Worm (Caenorhabditis elegans): ENCODE results near the gene K10C9.1.

K10C9.1 gene

ce11 chrV:1074946-1075345 is at the start of gene K10C9.1:
TSS of gene K10C9.1 (plus strand) at chrV:1075246.
- TF ChIP-seq nhr-237 (tag; optimal IDR thresholded peaks at IDR 0.05) = no peak
- no peak for TF ChIP-seq zag-1 (tag; optimal IDR thresholded peaks at IDR 0.05)

- TF ChIP-seq ztf-4 (tag; optimal IDR thresholded peaks at IDR 0.05) = no peak
- no peak for TF ChIP-seq fkh-4 (tag; optimal IDR thresholded peaks at IDR 0.05; ENCODE audit: borderline replicate concordance)
- no peak for TF ChIP-seq lin-14 (GFP tag; optimal IDR thresholded peaks at IDR 0.05)
- TF ChIP-seq pag-3 (tag; optimal IDR thresholded peaks at IDR 0.05; ENCODE audit: borderline replicate concordance, insufficient read depth) = no peak
- TF ChIP-seq C34B4.2 (tag; optimal IDR thresholded peaks at IDR 0.05) = no peak
- TF ChIP-seq swsn-7 (tag; optimal IDR thresholded peaks at IDR 0.05) = no peak
- no peak for TF ChIP-seq tlp-1 (tag; optimal IDR thresholded peaks at IDR 0.05)
These were observed 48.0 kb upstream of the K10C9.1 start, which contains the start of gene R09A1.3 for ce11 chrV:1027044-1027443. TSS of gene R09A1.3 (minus strand) at chrV:1027074.

- no peak for TF ChIP-seq efl-1 (optimal IDR thresholded peaks at IDR 0.05)
- peak in 1 of 2 experiments; percentile 3 for TF ChIP-seq efl-1 (GFP tag; optimal IDR thresholded peaks at IDR 0.05 in 1 of 2)
- TF ChIP-seq ceh-8 (GFP tag; optimal IDR thresholded peaks at IDR 0.05) = no peak
- no peak for TF ChIP-seq nhr-84 (tag; optimal IDR thresholded peaks at IDR 0.05)
- TF ChIP-seq fos-1 (tag; optimal IDR thresholded peaks at IDR 0.05) = no peak
- TF ChIP-seq nhr-237 (tag; optimal IDR thresholded peaks at IDR 0.05) = no peak
- TF ChIP-seq nhr-77 (tag; optimal IDR thresholded peaks at IDR 0.05) = no peak
These were observed 41.7 kb upstream of the K10C9.1 start, which contains the start of gene flp-34 for ce11 chrV:1033304-1033703. TSS of gene flp-34 (minus strand) at chrV:1033404.

ce11 chrV:1038074-1038473 is 37.0 kb upstream of the K10C9.1 start:
- TF ChIP-seq unc-130 (tag; optimal IDR thresholded peaks at IDR 0.05) (no peak), ama-1 (optimal IDR thresholded peaks at IDR 0.05) (no peak), fos-1 (tag; optimal IDR thresholded peaks at IDR 0.05) (no peak), mdl-1 (tag; optimal IDR thresholded peaks at IDR 0.05) (no peak), lin-35 (GFP tag; optimal IDR thresholded peaks at IDR 0.05) (no peak), xbp-1 (tag; optimal IDR thresholded peaks at IDR 0.05) (no peak), ceh-8 (GFP tag; optimal IDR thresholded peaks at IDR 0.05) (no peak), lin-13 (GFP tag; optimal IDR thresholded peaks at IDR 0.05) (no peak), dpl-1 (GFP tag; optimal IDR thresholded peaks at IDR 0.05) (no peak), zag-1 (tag; optimal IDR thresholded peaks at IDR 0.05) (no peak), skn-1 (tag; optimal IDR thresholded peaks at IDR 0.05) (no peak), fkh-4 (tag; optimal IDR thresholded peaks at IDR 0.05; ENCODE audit: borderline replicate concordance) (no peak)

ce11 chrV:1047251-1047650 is 27.8 kb upstream of the K10C9.1 start:
- TF ChIP-seq efl-1 (optimal IDR thresholded peaks at IDR 0.05) = no peak
- peak in 1 of 2 experiments; percentile 1 for TF ChIP-seq efl-1 (GFP tag; optimal IDR thresholded peaks at IDR 0.05 in 1 of 2)
- no peak for TF ChIP-seq blmp-1 (tag; optimal IDR thresholded peaks at IDR 0.05)
- no peak for TF ChIP-seq snpc-4 (tag; optimal IDR thresholded peaks at IDR 0.05)
- TF ChIP-seq lin-13 (GFP tag; optimal IDR thresholded peaks at IDR 0.05) = no peak
- TF ChIP-seq jun-1 (tag; optimal IDR thresholded peaks at IDR 0.05) = no peak

- TF ChIP-seq fkh-4 (tag; optimal IDR thresholded peaks at IDR 0.05; ENCODE audit: borderline replicate concordance) (no peak), unc-130 (tag; optimal IDR thresholded peaks at IDR 0.05) (no peak), unc-30 (tag; optimal IDR thresholded peaks at IDR 0.05) (no peak), nhr-77 (tag; optimal IDR thresholded peaks at IDR 0.05) (no peak)
These were observed 26.6 kb upstream of the K10C9.1 start, which contains the start of gene nra-4 for ce11 chrV:1048482-1048881. TSS of gene nra-4 (minus strand) at chrV:1048582.

- peak; percentile 21 to 36 for TF ChIP-seq efl-1 (optimal IDR thresholded peaks at IDR 0.05)
- no peak for TF ChIP-seq efl-1 (GFP tag; optimal IDR thresholded peaks at IDR 0.05 in 1 of 2)
- no peak for TF ChIP-seq elt-3 (tag; optimal IDR thresholded peaks at IDR 0.05)
- TF ChIP-seq dpl-1 (GFP tag; optimal IDR thresholded peaks at IDR 0.05) = peak in 1 of 3 experiments; percentile 46
- TF ChIP-seq lin-35 (GFP tag; optimal IDR thresholded peaks at IDR 0.05) = peak; percentile 6 to 40
- TF ChIP-seq ceh-82 (tag; optimal IDR thresholded peaks at IDR 0.05) = peak in 1 of 3 experiments; percentile 7
- TF ChIP-seq lsy-2 (tag; optimal IDR thresholded peaks at IDR 0.05) = peak in 1 of 2 experiments; percentile 38
These were observed 25.7 kb upstream of the K10C9.1 start for ce11 chrV:1049334-1049733.
